Fruit fly (Drosophila melanogaster) whole organism, embryonic: ENCODE results near the gene Sar1.

Experiments
- Bgb ChIP-seq: fragments of 200-800 bp; sonication (Bioruptor generic); IDR thresholded peaks from 2 replicates; pipeline ENCODE4 v1.3.6; 2022; ENCODE audit warnings: missing biosample characterization, missing genetic modification characterization; ENCODE audit not compliant: partially characterized antibody
- CG10209 ChIP-seq: fragments of 200-800 bp; sonication (Bioruptor generic); optimal IDR thresholded peaks from 3 replicates; lab custom pipeline; 2017; ENCODE audit warnings: missing biosample characterization, mild to moderate bottlenecking, missing genetic modification characterization, missing genetic modification reagents
- CG12659 ChIP-seq: fragments of 200-800 bp; sonication (Bioruptor generic); optimal IDR thresholded peaks from 3 replicates; lab custom pipeline; 2017; ENCODE audit warnings: mild to moderate bottlenecking, missing biosample characterization, missing genetic modification reagents, missing genetic modification characterization
- CG13287 ChIP-seq: fragments of 200-800 bp; sonication (Bioruptor generic); IDR thresholded peaks from 2 replicates; pipeline ENCODE4 v1.3.6; 2022; ENCODE audit warnings: missing biosample characterization, missing genetic modification characterization; ENCODE audit not compliant: partially characterized antibody
- CG13775 ChIP-seq: fragments of 200-800 bp; sonication (Bioruptor generic); optimal IDR thresholded peaks from 3 replicates; lab custom pipeline; 2017; ENCODE audit warnings: missing biosample characterization, mild to moderate bottlenecking, missing genetic modification characterization
- CG14860 ChIP-seq: fragments of 200-800 bp; sonication (Bioruptor generic); IDR thresholded peaks from 3 replicates; pipeline ENCODE4 v1.3.6; 2022; ENCODE audit warnings: missing biosample characterization, missing genetic modification characterization; ENCODE audit not compliant: partially characterized antibody
- CG1603 ChIP-seq: fragments of 200-800 bp; sonication (Bioruptor generic); optimal IDR thresholded peaks from 2 replicates; lab custom pipeline; 2019; ENCODE audit warnings: missing biosample characterization, mild to moderate bottlenecking, missing genetic modification characterization, moderate library complexity
- CG16813 ChIP-seq: fragments of 200-800 bp; sonication (Bioruptor generic); IDR thresholded peaks from 3 replicates; pipeline ENCODE4 v1.3.6; 2022; ENCODE audit warnings: missing biosample characterization, missing genetic modification characterization; ENCODE audit not compliant: partially characterized antibody
- CG2116 ChIP-seq: fragments of 200-800 bp; sonication (Bioruptor generic); optimal IDR thresholded peaks from 3 replicates; lab custom pipeline; 2018; ENCODE audit warnings: missing biosample characterization, mild to moderate bottlenecking, missing genetic modification characterization
- CG2129 ChIP-seq: fragments of 200-800 bp; sonication (Bioruptor generic); IDR thresholded peaks from 2 replicates; pipeline ENCODE4 v1.3.6; 2022; ENCODE audit warnings: missing biosample characterization, missing genetic modification characterization; ENCODE audit not compliant: partially characterized antibody
- CG31365 ChIP-seq: fragments of 200-800 bp; sonication (Bioruptor generic); optimal IDR thresholded peaks from 2 replicates; lab custom pipeline; 2018; ENCODE audit warnings: missing biosample characterization, mild to moderate bottlenecking, missing genetic modification characterization
- CG34224 ChIP-seq: fragments of 200-800 bp; sonication (Bioruptor generic); IDR thresholded peaks from 3 replicates; pipeline ENCODE4 v1.3.6; 2022; ENCODE audit warnings: missing biosample characterization, missing genetic modification characterization; ENCODE audit not compliant: partially characterized antibody
- CG3995 ChIP-seq: fragments of 200-800 bp; sonication (Bioruptor generic); optimal IDR thresholded peaks from 3 replicates; lab custom pipeline; 2016; ENCODE audit warnings: missing biosample characterization, missing genetic modification characterization
- CG6791 ChIP-seq: fragments of 200-800 bp; sonication (Bioruptor generic); IDR thresholded peaks from 3 replicates; pipeline ENCODE4 v1.3.6; 2022; ENCODE audit warnings: missing biosample characterization, missing genetic modification characterization; ENCODE audit not compliant: partially characterized antibody
- CG7963 ChIP-seq: fragments of 200-800 bp; sonication (Bioruptor generic); IDR thresholded peaks from 3 replicates; pipeline ENCODE4 v1.3.6; 2022; ENCODE audit warnings: missing biosample characterization, missing genetic modification characterization; ENCODE audit not compliant: partially characterized antibody
- Deaf1 ChIP-seq: fragments of 200-800 bp; optimal IDR thresholded peaks from 3 replicates; lab custom pipeline; 2019; ENCODE audit warnings: missing biosample characterization, mild to moderate bottlenecking, missing genetic modification characterization, moderate library complexity
- Dll ChIP-seq: fragments of 200-800 bp; sonication (Bioruptor generic); IDR thresholded peaks from 4 replicates; pipeline ENCODE4 v1.3.6; 2022; ENCODE audit warnings: missing biosample characterization, missing genetic modification characterization; ENCODE audit not compliant: partially characterized antibody
- Dp ChIP-seq: fragments of 200-800 bp; sonication (Bioruptor generic); optimal IDR thresholded peaks from 2 replicates; lab custom pipeline; 2018; ENCODE audit warnings: missing biosample characterization, mild to moderate bottlenecking, missing genetic modification characterization, moderate library complexity
- Dref ChIP-seq: fragments of 200-800 bp; sonication (Bioruptor generic); IDR thresholded peaks from 2 replicates; pipeline ENCODE4 v1.3.6; 2022; ENCODE audit warnings: missing biosample characterization, missing genetic modification characterization
- E2f1 ChIP-seq: fragments of 200-800 bp; sonication (Bioruptor generic); IDR thresholded peaks from 2 replicates; pipeline ENCODE4 v1.3.6; 2022; ENCODE audit warnings: missing biosample characterization, missing genetic modification characterization
- Mrtf ChIP-seq: fragments of 200-800 bp; sonication (Bioruptor generic); IDR thresholded peaks from 3 replicates; pipeline ENCODE4 v1.3.6; 2022; ENCODE audit warnings: missing biosample characterization, missing genetic modification characterization
- Myb ChIP-seq: fragments of 200-800 bp; sonication (Bioruptor generic); optimal IDR thresholded peaks from 2 replicates; lab custom pipeline; 2016; ENCODE audit warnings: missing biosample characterization, missing genetic modification characterization
- Opbp ChIP-seq: fragments of 200-800 bp; sonication (Bioruptor generic); IDR thresholded peaks from 3 replicates; pipeline ENCODE4 v1.3.6; 2022; ENCODE audit warnings: missing biosample characterization, missing genetic modification characterization; ENCODE audit not compliant: partially characterized antibody
- Scr ChIP-seq: fragments of 200-800 bp; sonication (Bioruptor generic); IDR thresholded peaks from 2 replicates; pipeline ENCODE4 v1.3.6; 2022; ENCODE audit warnings: missing biosample characterization, missing genetic modification characterization; ENCODE audit not compliant: partially characterized antibody
- Sin3A ChIP-seq: fragments of >200 bp; optimal IDR thresholded peaks from 2 replicates; lab custom pipeline; 2018
- Sry-δ ChIP-seq: fragments of 200-800 bp; sonication (Bioruptor generic); optimal IDR thresholded peaks from 2 replicates; lab custom pipeline; 2016; ENCODE audit warnings: missing biosample characterization, missing genetic modification characterization
- bbx ChIP-seq: fragments of 200-800 bp; sonication (Bioruptor generic); IDR thresholded peaks from 2 replicates; pipeline ENCODE4 v1.3.6; 2022; ENCODE audit warnings: missing biosample characterization, missing genetic modification characterization; ENCODE audit not compliant: partially characterized antibody
- bsh ChIP-seq, 2 experiments: fragments of 200-800 bp; sonication (Bioruptor generic); optimal IDR thresholded peaks; 2 replicates each; lab custom pipeline; 2017 to 2018; ENCODE audit warnings: mild to moderate bottlenecking in 2 of 2, missing biosample characterization in 2 of 2, missing genetic modification characterization in 2 of 2, moderate library complexity in 1 of 2
- chinmo ChIP-seq: fragments of 200-800 bp; sonication (Bioruptor generic); IDR thresholded peaks from 4 replicates; pipeline ENCODE4 v1.3.6; 2022; ENCODE audit warnings: missing biosample characterization, missing genetic modification characterization; ENCODE audit not compliant: partially characterized antibody
- chm ChIP-seq: fragments of 200-800 bp; sonication (Bioruptor generic); IDR thresholded peaks from 2 replicates; pipeline ENCODE4 v1.3.6; 2022; ENCODE audit warnings: missing biosample characterization, missing genetic modification characterization
- crp ChIP-seq, 2 experiments: fragments of 200-800 bp; sonication (Bioruptor generic); optimal IDR thresholded peaks; 2 replicates in 1 of 2; 3 replicates in 1 of 2; lab custom pipeline; 2017; ENCODE audit warnings: missing biosample characterization in 2 of 2, missing genetic modification characterization in 2 of 2, mild to moderate bottlenecking in 1 of 2, moderate library complexity in 1 of 2
- gfzf ChIP-seq: fragments of 200-800 bp; sonication (Bioruptor generic); optimal IDR thresholded peaks from 2 replicates; lab custom pipeline; 2016; ENCODE audit warnings: missing biosample characterization, mild to moderate bottlenecking, missing genetic modification characterization, moderate library complexity
- hb ChIP-seq: fragments of 200-800 bp; sonication (Bioruptor generic); IDR thresholded peaks from 3 replicates; pipeline ENCODE4 v1.3.6; 2022; ENCODE audit warnings: missing biosample characterization, missing genetic modification characterization; ENCODE audit not compliant: partially characterized antibody
- hbn ChIP-seq: fragments of 200-800 bp; sonication (Bioruptor generic); IDR thresholded peaks from 2 replicates; pipeline ENCODE4 v1.3.6; 2022; ENCODE audit warnings: missing biosample characterization, missing genetic modification characterization; ENCODE audit not compliant: partially characterized antibody
- knrl ChIP-seq: fragments of 200-800 bp; sonication (Bioruptor generic); IDR thresholded peaks from 3 replicates; pipeline ENCODE4 v1.3.6; 2022; ENCODE audit warnings: missing biosample characterization, missing genetic modification characterization; ENCODE audit not compliant: partially characterized antibody
- mld ChIP-seq: fragments of 200-800 bp; sonication (Bioruptor generic); IDR thresholded peaks from 3 replicates; pipeline ENCODE4 v1.3.6; 2022; ENCODE audit warnings: missing biosample characterization, missing genetic modification characterization; ENCODE audit not compliant: partially characterized antibody
- nau ChIP-seq: fragments of 200-800 bp; sonication (Bioruptor generic); optimal IDR thresholded peaks from 3 replicates; lab custom pipeline; 2017; ENCODE audit warnings: missing biosample characterization, mild to moderate bottlenecking, missing genetic modification characterization, missing genetic modification reagents
- nerfin-2 ChIP-seq: fragments of 200-800 bp; sonication (Bioruptor generic); IDR thresholded peaks from 2 replicates; pipeline ENCODE4 v1.3.6; 2022; ENCODE audit warnings: missing biosample characterization, missing genetic modification characterization; ENCODE audit not compliant: partially characterized antibody
- org-1 ChIP-seq: fragments of 200-800 bp; sonication (Bioruptor generic); optimal IDR thresholded peaks from 2 replicates; lab custom pipeline; 2017; ENCODE audit warnings: missing biosample characterization, missing genetic modification characterization
- pzg ChIP-seq: fragments of 200-800 bp; sonication (Bioruptor generic); optimal IDR thresholded peaks from 3 replicates; lab custom pipeline; 2018; ENCODE audit warnings: missing biosample characterization, mild to moderate bottlenecking, missing genetic modification characterization, moderate library complexity
- sna ChIP-seq: fragments of 200-800 bp; sonication (Bioruptor generic); IDR thresholded peaks from 2 replicates; pipeline ENCODE4 v1.3.6; 2022; ENCODE audit warnings: missing biosample characterization, missing genetic modification characterization; ENCODE audit not compliant: partially characterized antibody
- stwl ChIP-seq: fragments of 200-800 bp; sonication (Bioruptor generic); optimal IDR thresholded peaks from 3 replicates; lab custom pipeline; 2018; ENCODE audit warnings: missing biosample characterization, mild to moderate bottlenecking, missing genetic modification characterization, moderate library complexity
- tll ChIP-seq, 2 experiments: fragments of 200-800 bp in 1 of 2; fragments of >200 bp in 1 of 2; sonication (Bioruptor generic) in 1 of 2; optimal IDR thresholded peaks; 2 replicates each; lab custom pipeline; 2017 to 2019; ENCODE audit warnings: missing biosample characterization in 2 of 2, missing genetic modification characterization in 2 of 2, mild to moderate bottlenecking in 1 of 2, moderate library complexity in 1 of 2
- tna ChIP-seq: fragments of 200-800 bp; sonication (Bioruptor generic); IDR thresholded peaks from 2 replicates; pipeline ENCODE4 v1.3.6; 2022; ENCODE audit warnings: missing biosample characterization, missing genetic modification characterization; ENCODE audit not compliant: partially characterized antibody
- twi ChIP-seq: fragments of 200-800 bp; optimal IDR thresholded peaks from 2 replicates; lab custom pipeline; 2019; ENCODE audit warnings: missing biosample characterization, mild to moderate bottlenecking, missing genetic modification characterization, moderate library complexity
- wdn ChIP-seq: fragments of 200-800 bp; sonication (Bioruptor generic); IDR thresholded peaks from 2 replicates; pipeline ENCODE4 v1.3.6; 2022; ENCODE audit warnings: missing biosample characterization, missing genetic modification characterization
- z ChIP-seq: fragments of 200-800 bp; sonication (Bioruptor generic); IDR thresholded peaks from 3 replicates; pipeline ENCODE4 v1.3.6; 2022; ENCODE audit warnings: missing biosample characterization, missing genetic modification characterization

Sar1 gene

DNA sequence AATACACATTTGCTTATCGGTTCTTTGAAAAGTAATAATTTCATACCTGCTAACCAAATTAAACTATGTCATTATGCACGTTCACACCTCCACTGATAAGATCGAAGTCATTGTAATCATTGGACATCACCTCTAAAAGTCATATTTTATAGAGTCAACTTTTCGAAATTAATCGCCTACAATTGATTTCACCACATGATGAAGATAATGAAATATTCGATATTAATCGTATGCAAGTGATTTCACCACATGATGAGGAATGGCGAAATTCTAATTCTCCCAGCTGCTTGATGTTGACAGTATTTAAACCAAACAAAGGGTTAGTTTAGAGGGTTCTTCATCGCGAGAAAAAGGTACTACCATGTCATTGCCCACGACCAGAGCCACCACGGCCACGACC lies 19.2 kb downstream of the Sar1 start, which contains the start of gene CG18596 (continued):
- no peak for TF ChIP-seq CG13775 (GFP tag; lab: Kevin White, UChicago)
- TF ChIP-seq CG14860 (GFP tag; lab: Robert Waterston, UW), result peak; percentile 95
- peak; percentile 92 for TF ChIP-seq CG16813 (GFP tag; lab: Robert Waterston, UW)
- TF ChIP-seq Sin3A, result no peak
- TF ChIP-seq bbx, result peak; percentile 93
- 0 out of 3 replicates have a peak, but pooled peaks have one; percentile 5 for TF ChIP-seq z (GFP tag; lab: Robert Waterston, UW)
- TF ChIP-seq tna (GFP tag; lab: Robert Waterston, UW), result peak; percentile 88
- TF ChIP-seq Myb (GFP tag; lab: Kevin White, UChicago), result peak; percentile 56
- TF ChIP-seq CG10209, result no peak
- peak; percentile 0 for TF ChIP-seq gfzf (GFP tag; lab: Kevin White, UChicago)
- peak in 1 of 2 experiments; percentile 82 for TF ChIP-seq tll (GFP tag; optimal IDR thresholded peaks at IDR 0.05; lab: Kevin White, UChicago)
- peak; percentile 95 for TF ChIP-seq CG2129
- no peak for TF ChIP-seq E2f1 (GFP tag; lab: Robert Waterston, UW)
- TF ChIP-seq CG3995 (GFP tag; lab: Kevin White, UChicago), result peak; percentile 10
- peak; percentile 86; the same call in 2 of the 3 replicates for TF ChIP-seq Opbp
- TF ChIP-seq mld (GFP tag; lab: Robert Waterston, UW), result peak; percentile 84; the same call in 2 of the 3 replicates
- TF ChIP-seq Dp (GFP tag; lab: Kevin White, UChicago), result peak; percentile 80
- TF ChIP-seq chinmo (GFP tag; lab: Robert Waterston, UW), result peak; percentile 42; the same call in 2 of the 4 replicates
- no peak for TF ChIP-seq Deaf1 (tag; lab: Kevin White, UChicago)
- peak; percentile 97 for TF ChIP-seq sna
- TF ChIP-seq crp (GFP tag; optimal IDR thresholded peaks at IDR 0.05; lab: Kevin White, UChicago), result peak in 1 of 2 experiments; percentile 73
- TF ChIP-seq wdn (GFP tag; lab: Robert Waterston, UW), result no peak
- peak; percentile 64 for TF ChIP-seq Dref (GFP tag; lab: Robert Waterston, UW)
- TF ChIP-seq CG7963 (GFP tag; lab: Robert Waterston, UW), result peak; percentile 61; the same call in 1 of the 3 replicates
- TF ChIP-seq hb (GFP tag; lab: Robert Waterston, UW), result peak; percentile 78
- no peak for TF ChIP-seq org-1 (GFP tag; lab: Kevin White, UChicago)
- TF ChIP-seq bsh (GFP tag; optimal IDR thresholded peaks at IDR 0.05; lab: Kevin White, UChicago), result no peak
- TF ChIP-seq Dll, result peak; percentile 98
- no peak for TF ChIP-seq nau
- peak; percentile 85 for TF ChIP-seq CG6791 (GFP tag; lab: Robert Waterston, UW)
- peak; percentile 33 for TF ChIP-seq CG12659 (GFP tag; lab: Kevin White, UChicago)
- TF ChIP-seq Sry-δ (GFP tag; lab: Kevin White, UChicago), result peak; percentile 78
- no peak for TF ChIP-seq CG31365 (tag; lab: Kevin White, UChicago)
- TF ChIP-seq CG2116 (GFP tag; lab: Kevin White, UChicago), result peak; percentile 94
- TF ChIP-seq twi (tag; lab: Kevin White, UChicago), result no peak
- peak; percentile 75 for TF ChIP-seq stwl (tag; lab: Kevin White, UChicago)
- peak; percentile 95 for TF ChIP-seq hbn (GFP tag; lab: Robert Waterston, UW)
- TF ChIP-seq Scr (GFP tag; lab: Robert Waterston, UW), result peak; percentile 98
- TF ChIP-seq pzg, result peak; percentile 60
- TF ChIP-seq CG13287 (GFP tag; lab: Robert Waterston, UW), result peak; percentile 98
- TF ChIP-seq CG1603 (tag; lab: Kevin White, UChicago), result peak; percentile 32
- peak; percentile 94 for TF ChIP-seq knrl (GFP tag; lab: Robert Waterston, UW)
- peak; percentile 91 for TF ChIP-seq nerfin-2 (GFP tag; lab: Robert Waterston, UW)
- TF ChIP-seq CG34224 (GFP tag; lab: Robert Waterston, UW), result peak; percentile 97
- 0 out of 2 replicates have a peak, but pooled peaks have one; percentile 41 for TF ChIP-seq chm
- peak; percentile 87 for TF ChIP-seq Bgb (GFP tag; lab: Robert Waterston, UW)
- TF ChIP-seq Mrtf (GFP tag; lab: Robert Waterston, UW), result no peak
